Worm (Caenorhabditis elegans) whole organism, mixed stage, embryonic: Measurements from ENCODE around the gene sre-21.

ENCODE experiments used
- blmp-1 ChIP-seq: fragments of 150-350 bp; optimal IDR thresholded peaks from 2 replicates; lab custom pipeline; 2014; ENCODE audit warnings: missing biosample characterization, missing genetic modification characterization
- elt-1 ChIP-seq: sonication (generic microtip); optimal IDR thresholded peaks from 2 replicates; lab custom pipeline; 2017; ENCODE audit warnings: missing genetic modification characterization, mild to moderate bottlenecking, missing compliant biosample characterization, antibody characterized with exemption, moderate library complexity, borderline replicate concordance; ENCODE audit not compliant: insufficient read depth
- lin-13 ChIP-seq: fragments of 150-350 bp; optimal IDR thresholded peaks from 2 replicates; lab custom pipeline; 2014; ENCODE audit warnings: missing biosample characterization, missing genetic modification characterization
- nhr-237 ChIP-seq: fragments of 150-350 bp; optimal IDR thresholded peaks from 2 replicates; lab custom pipeline; 2014; ENCODE audit warnings: missing biosample characterization, missing genetic modification characterization
- pha-4 ChIP-seq: fragments of 150-350 bp; optimal IDR thresholded peaks from 2 replicates; lab custom pipeline; 2018; ENCODE audit warnings: missing biosample characterization, missing genetic modification reagents, missing genetic modification characterization
- tbx-8 ChIP-seq: fragments of 200-800 bp; sonication (Bioruptor generic); optimal IDR thresholded peaks from 2 replicates; lab custom pipeline; 2018; ENCODE audit warnings: mild to moderate bottlenecking, missing genetic modification characterization, moderate library complexity, missing compliant biosample characterization
- unc-62 ChIP-seq: fragments of 150-350 bp; optimal IDR thresholded peaks from 2 replicates; lab custom pipeline; 2014; ENCODE audit warnings: missing biosample characterization, missing genetic modification reagents, missing genetic modification characterization

DNA sequence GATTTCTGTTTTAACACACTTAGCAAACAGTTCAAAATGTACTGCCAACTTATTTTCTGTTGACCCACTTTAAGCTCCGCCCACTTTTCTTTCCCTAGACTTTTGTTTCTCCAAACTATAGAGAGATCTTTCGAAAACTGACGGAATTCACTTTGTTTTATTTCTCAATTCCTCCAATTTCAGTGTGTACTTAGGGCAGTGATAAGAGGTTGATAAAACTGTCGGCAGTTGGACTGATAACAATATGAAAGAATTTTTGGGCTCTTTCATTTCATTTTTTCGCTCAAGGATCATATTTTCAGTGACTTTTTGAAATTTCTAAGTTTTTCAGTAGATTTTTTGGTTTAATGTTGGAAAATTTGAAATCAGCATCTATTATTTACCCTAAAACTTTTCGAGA lies 18.0 kb downstream of the sre-21 start:
- TF ChIP-seq lin-13 (tag; lab: Kevin White, UChicago) (no peak), pha-4 (no peak), unc-62 (GFP tag; lab: Kevin White, UChicago) (no peak), tbx-8 (GFP tag; lab: Kevin White, UChicago) (no peak), nhr-237 (tag; lab: Kevin White, UChicago) (no peak), elt-1 (tag; lab: Kevin White, UChicago) (no peak), blmp-1 (tag; lab: Kevin White, UChicago) (no peak)
